Worm (Caenorhabditis elegans): ENCODE results near the gene cln-3.3.

DNA sequence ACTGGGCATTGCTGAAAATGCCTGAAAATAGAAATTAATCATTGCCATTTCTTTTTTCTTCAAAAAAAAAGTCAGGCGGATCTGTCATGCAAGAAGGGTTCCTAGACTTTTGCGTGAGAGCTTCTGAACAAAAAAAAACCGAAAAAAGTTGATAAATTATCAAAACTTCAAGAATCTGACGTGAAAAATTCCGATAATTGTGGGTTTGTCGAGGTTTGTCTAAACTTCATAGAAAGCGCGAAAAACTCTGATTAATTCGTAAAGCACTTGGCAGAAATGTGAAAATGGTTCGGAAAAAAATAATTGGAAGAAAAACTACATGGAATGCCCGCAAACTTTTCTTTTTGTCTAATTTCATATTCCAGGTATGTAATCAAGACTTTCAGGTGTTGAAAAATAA is 9.4 kb upstream of the cln-3.3 start, which contains the start of gene ZC190.5:
- no peak for TF ChIP-seq hlh-17 (GFP tag; optimal IDR thresholded peaks at IDR 0.05; ENCODE audit: borderline replicate concordance)
- TF ChIP-seq ceh-88 (GFP tag; IDR thresholded peaks at IDR 0.05) = no peak
- no peak for TF ChIP-seq dsc-1 (tag; optimal IDR thresholded peaks at IDR 0.05)
- TF ChIP-seq ces-1 (GFP tag; optimal IDR thresholded peaks at IDR 0.05) = no peak
- no peak for TF ChIP-seq dpl-1 (GFP tag; optimal IDR thresholded peaks at IDR 0.05)
- no peak for TF ChIP-seq lin-15B (tag; optimal IDR thresholded peaks at IDR 0.05)
- no peak for TF ChIP-seq lsy-2 (tag; optimal IDR thresholded peaks at IDR 0.05)
- no peak for TF ChIP-seq unc-62 (GFP tag; optimal IDR thresholded peaks at IDR 0.05)
- no peak for TF ChIP-seq ztf-11 (tag; optimal IDR thresholded peaks at IDR 0.05)
- TF ChIP-seq fkh-10 (GFP tag; optimal IDR thresholded peaks at IDR 0.05) = no peak

Measured in whole organism, L1 larva.